Fruit fly (Drosophila melanogaster): ENCODE measurements around the gene CG9016.

Gene CG9016

DNA sequence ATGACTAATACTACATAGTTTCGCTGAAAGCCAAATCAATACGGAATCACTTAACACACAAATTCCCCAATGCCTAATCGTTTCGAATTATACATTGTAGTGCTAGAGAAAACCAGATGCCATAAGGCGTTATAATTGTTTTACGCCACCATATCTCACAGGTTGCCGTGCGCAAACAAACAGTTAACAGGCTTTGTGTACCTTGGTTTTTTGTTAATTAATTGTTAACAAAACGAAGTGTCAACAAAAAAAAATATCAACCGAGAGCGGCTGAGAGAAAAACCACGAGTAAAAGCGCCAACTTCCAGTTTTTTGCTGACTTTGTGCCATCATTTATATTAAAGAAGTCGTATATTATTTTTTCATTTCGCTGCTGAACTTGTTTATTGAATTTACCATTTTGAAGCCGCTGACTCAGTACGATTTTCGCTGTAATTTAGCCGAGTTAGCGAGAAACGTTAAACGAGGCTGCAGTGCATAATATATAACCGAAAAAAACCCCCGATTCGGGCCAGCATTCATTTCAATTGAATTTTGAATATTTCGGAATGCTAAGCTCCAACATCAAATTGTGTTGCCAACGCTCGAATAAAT lies 46.9 kb downstream of the CG9016 start (continued):
- TF ChIP-seq seq (GFP tag; IDR thresholded peaks at IDR 0.05) (peak; percentile 48; the same call in 1 of the 2 replicates), tll (GFP tag; optimal IDR thresholded peaks at IDR 0.05) (no peak), ash1 (GFP tag; optimal IDR thresholded peaks at IDR 0.05) (no peak), Asciz (GFP tag; optimal IDR thresholded peaks at IDR 0.05) (peak; percentile 5), Ptx1 (GFP tag; IDR thresholded peaks at IDR 0.05) (no peak), org-1 (GFP tag; optimal IDR thresholded peaks at IDR 0.05) (no peak), jigr1 (GFP tag; IDR thresholded peaks at IDR 0.05) (no peak), CG11398 (GFP tag; optimal IDR thresholded peaks at IDR 0.05) (no peak), pum (GFP tag; optimal IDR thresholded peaks at IDR 0.05) (no peak), Ets65A (GFP tag) (no peak), tap (tag; optimal IDR thresholded peaks at IDR 0.05) (no peak), Med (GFP tag) (peak; percentile 85), D19A (tag; optimal IDR thresholded peaks at IDR 0.05) (no peak), CG7928 (GFP tag; optimal IDR thresholded peaks at IDR 0.05) (peak; percentile 33), eyg (GFP tag; optimal IDR thresholded peaks at IDR 0.05) (peak; percentile 15), D19B (GFP tag; optimal IDR thresholded peaks at IDR 0.05) (peak; percentile 26), CG16779 (GFP tag; IDR thresholded peaks at IDR 0.05) (no peak), CG7372 (GFP tag; IDR thresholded peaks at IDR 0.05) (no peak), cato (GFP tag; optimal IDR thresholded peaks at IDR 0.05; ENCODE audit: borderline replicate concordance) (no peak), CG6175 (GFP tag; IDR thresholded peaks at IDR 0.05) (no peak), bigmax (GFP tag; optimal IDR thresholded peaks at IDR 0.05) (no peak), D (optimal IDR thresholded peaks at IDR 0.05) (no peak), D (GFP tag; optimal IDR thresholded peaks at IDR 0.05) (no peak), CG15514 (GFP tag; optimal IDR thresholded peaks at IDR 0.05) (peak; percentile 60), her (GFP tag; optimal IDR thresholded peaks at IDR 0.05) (peak; percentile 2), lbe (GFP tag; optimal IDR thresholded peaks at IDR 0.05) (no peak), Trl (optimal IDR thresholded peaks at IDR 0.05) (no peak), Trl (GFP tag; optimal IDR thresholded peaks at IDR 0.05) (no peak), Usf (GFP tag; optimal IDR thresholded peaks at IDR 0.05) (no peak), dysf (GFP tag; IDR thresholded peaks at IDR 0.05) (no peak), CG10565 (GFP tag; optimal IDR thresholded peaks at IDR 0.05) (no peak), pan (optimal IDR thresholded peaks at IDR 0.05) (no peak), pan (GFP tag; optimal IDR thresholded peaks at IDR 0.05 in 1 of 2, IDR thresholded peaks at IDR 0.05 in 1 of 2) (peak in 1 of 2 experiments; percentile 15), vfl (GFP tag; optimal IDR thresholded peaks at IDR 0.05) (no peak), CG18476 (GFP tag; optimal IDR thresholded peaks at IDR 0.05) (no peak), CG12104 (GFP tag; optimal IDR thresholded peaks at IDR 0.05) (peak; percentile 25), Bdp1 (GFP tag; optimal IDR thresholded peaks at IDR 0.05) (no peak), tx (GFP tag; optimal IDR thresholded peaks at IDR 0.05) (no peak), Hmx (GFP tag; optimal IDR thresholded peaks at IDR 0.05) (no peak), CG4424 (GFP tag; optimal IDR thresholded peaks at IDR 0.05) (no peak), H2.0 (GFP tag; IDR thresholded peaks at IDR 0.05) (no peak), Taf1 (GFP tag; IDR thresholded peaks at IDR 0.05) (no peak), Hr3 (GFP tag; optimal IDR thresholded peaks at IDR 0.05) (no peak), z (GFP tag; IDR thresholded peaks at IDR 0.05) (no peak), ac (GFP tag; optimal IDR thresholded peaks at IDR 0.05) (no peak), ems (GFP tag; optimal IDR thresholded peaks at IDR 0.05) (no peak), CG43689 (GFP tag; IDR thresholded peaks at IDR 0.05) (no peak), fd102C (GFP tag; optimal IDR thresholded peaks at IDR 0.05) (no peak), wdn (GFP tag; IDR thresholded peaks at IDR 0.05) (no peak), CG6765 (GFP tag; optimal IDR thresholded peaks at IDR 0.05) (peak; percentile 36), Poxn (GFP tag; IDR thresholded peaks at IDR 0.05) (no peak), Atf-2 (GFP tag; optimal IDR thresholded peaks at IDR 0.05) (no peak), YL-1 (GFP tag; optimal IDR thresholded peaks at IDR 0.05) (peak; percentile 15)

All from whole organism, embryonic.